Worm (Caenorhabditis elegans): ENCODE data around the gene ham-2.

DNA sequence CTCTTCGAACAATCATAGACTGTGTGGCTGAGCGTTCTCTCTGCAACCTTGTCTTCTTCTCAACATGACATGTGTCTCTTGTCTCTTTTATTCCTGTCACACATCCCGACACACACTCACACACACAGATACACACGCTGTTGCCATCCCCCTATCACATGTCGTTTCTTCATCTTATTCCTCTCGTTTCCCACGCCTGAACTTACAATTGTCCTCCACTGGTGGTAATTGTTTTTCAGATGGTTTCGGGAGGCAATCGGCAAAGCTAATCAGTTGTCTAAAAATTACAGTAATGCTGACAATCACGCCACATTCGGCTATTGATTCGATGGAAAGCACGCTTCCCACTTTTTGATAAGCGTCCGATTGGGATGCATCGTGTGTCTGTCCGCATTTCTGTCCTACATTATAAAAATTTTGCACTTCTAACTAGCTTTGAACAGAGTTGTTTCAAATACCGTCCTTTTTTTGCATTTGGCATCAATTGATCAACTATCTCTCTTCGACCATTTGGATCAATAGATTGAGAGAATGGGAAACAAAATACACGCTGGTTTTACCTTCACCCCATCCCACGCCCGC, 22.2 kb upstream of the ham-2 start, which contains the start of gene nhr-35:
- TF ChIP-seq F16B12.6 (tag; optimal IDR thresholded peaks at IDR 0.05) = no peak
- no peak for TF ChIP-seq nhr-77 (tag; optimal IDR thresholded peaks at IDR 0.05)
- TF ChIP-seq mdl-1 (tag; optimal IDR thresholded peaks at IDR 0.05) = peak in 1 of 2 experiments; percentile 93
- TF ChIP-seq nhr-237 (tag; optimal IDR thresholded peaks at IDR 0.05) = no peak
- TF ChIP-seq ztf-11 (tag; optimal IDR thresholded peaks at IDR 0.05) = no peak
- TF ChIP-seq skn-1 (tag; optimal IDR thresholded peaks at IDR 0.05) = no peak
- TF ChIP-seq snpc-4 (tag; optimal IDR thresholded peaks at IDR 0.05) = no peak
- no peak for TF ChIP-seq unc-62 (GFP tag; optimal IDR thresholded peaks at IDR 0.05)
